Worm (Caenorhabditis elegans) whole organism, young adult: ENCODE data around the gene mtrr-1.

ENCODE experiments used
- B0019.2 ChIP-seq: fragments of 200-800 bp; sonication (Bioruptor generic); conservative IDR thresholded peaks from 2 replicates; pipeline ENCODE4 v1.3.6; 2022; ENCODE audit warnings: missing genetic modification reagents, missing genetic modification characterization, missing compliant biosample characterization
- C17E4.6 ChIP-seq: fragments of 200-800 bp; sonication (Bioruptor generic); IDR thresholded peaks from 2 replicates; pipeline ENCODE4 v1.3.6; 2022; ENCODE audit warnings: missing genetic modification reagents, missing genetic modification characterization, missing compliant biosample characterization
- F49E8.2 ChIP-seq: sonication (generic microtip); optimal IDR thresholded peaks from 3 replicates; lab custom pipeline; 2017; ENCODE audit warnings: missing genetic modification characterization, mild to moderate bottlenecking, missing compliant biosample characterization, antibody characterized with exemption, moderate library complexity; ENCODE audit not compliant: insufficient read depth
- K11D2.4 ChIP-seq: fragments of 200-800 bp; sonication (Bioruptor generic); IDR thresholded peaks from 2 replicates; pipeline ENCODE4 v1.3.6; 2022; ENCODE audit warnings: missing genetic modification reagents, missing genetic modification characterization, missing compliant biosample characterization
- K12H6.12 ChIP-seq: fragments of 200-800 bp; sonication (Bioruptor generic); optimal IDR thresholded peaks from 2 replicates; lab custom pipeline; 2018; ENCODE audit warnings: mild to moderate bottlenecking, missing genetic modification characterization, missing compliant biosample characterization
- T07F8.4 ChIP-seq: sonication (generic microtip); optimal IDR thresholded peaks from 2 replicates; lab custom pipeline; 2016; ENCODE audit warnings: mild to moderate bottlenecking, missing genetic modification characterization, moderate library complexity, missing compliant biosample characterization
- Y56A3A.18 ChIP-seq: fragments of 200-800 bp; sonication (Bioruptor generic); IDR thresholded peaks from 2 replicates; pipeline ENCODE4 v1.3.6; 2022; ENCODE audit warnings: missing genetic modification reagents, missing genetic modification characterization, missing compliant biosample characterization
- Y67H2A.10 ChIP-seq: fragments of 200-800 bp; sonication (Bioruptor generic); conservative IDR thresholded peaks from 2 replicates; pipeline ENCODE4 v1.3.6; 2022; ENCODE audit warnings: missing genetic modification reagents, missing genetic modification characterization, missing compliant biosample characterization
- ZK185.1 ChIP-seq: sonication (generic microtip); optimal IDR thresholded peaks from 2 replicates; lab custom pipeline; 2016; ENCODE audit warnings: mild to moderate bottlenecking, missing genetic modification characterization, missing compliant biosample characterization; ENCODE audit not compliant: poor library complexity, severe bottlenecking
- ama-1 ChIP-seq, 3 experiments: fragments of 150-350 bp in 1 of 3; sonication (generic microtip) in 2 of 3; optimal IDR thresholded peaks; 2 replicates each; lab custom pipeline; 2014 to 2018; ENCODE audit warnings: missing biosample characterization in 2 of 3, missing genetic modification characterization in 2 of 3, missing genetic modification reagents in 2 of 3
- aptf-3 ChIP-seq: fragments of 200-800 bp; sonication (Bioruptor generic); IDR thresholded peaks from 2 replicates; pipeline ENCODE4 v1.3.6; 2022; ENCODE audit warnings: missing genetic modification characterization, missing compliant biosample characterization
- atf-7 ChIP-seq: sonication (generic microtip); optimal IDR thresholded peaks from 2 replicates; lab custom pipeline; 2017; ENCODE audit warnings: mild to moderate bottlenecking, missing genetic modification characterization, missing compliant biosample characterization
- athp-1 ChIP-seq: sonication (generic microtip); optimal IDR thresholded peaks from 2 replicates; lab custom pipeline; 2017; ENCODE audit warnings: mild to moderate bottlenecking, missing genetic modification characterization, missing compliant biosample characterization
- attf-6 ChIP-seq: fragments of 200-800 bp; sonication (Bioruptor generic); IDR thresholded peaks from 2 replicates; pipeline ENCODE4 v1.3.6; 2022; ENCODE audit warnings: missing genetic modification reagents, missing genetic modification characterization, missing compliant biosample characterization
- cebp-1 ChIP-seq, 2 experiments: fragments of 200-800 bp in 1 of 2; sonication (Bioruptor generic) in 1 of 2; sonication (generic microtip) in 1 of 2; IDR thresholded peaks in 1 of 2; optimal IDR thresholded peaks in 1 of 2; 2 replicates each; pipeline versions ENCODE4 v1.3.6 to Lab custom; 2017 to 2022; ENCODE audit warnings: missing compliant biosample characterization in 2 of 2, missing genetic modification characterization in 2 of 2, mild to moderate bottlenecking in 1 of 2, missing genetic modification reagents in 1 of 2, moderate library complexity in 1 of 2
- ceh-58 ChIP-seq: fragments of 200-800 bp; sonication (Bioruptor generic); IDR thresholded peaks from 2 replicates; pipeline ENCODE4 v1.3.6; 2022; ENCODE audit warnings: missing genetic modification characterization, missing compliant biosample characterization
- egl-44 ChIP-seq: fragments of 200-800 bp; sonication (Bioruptor generic); IDR thresholded peaks from 2 replicates; pipeline ENCODE4 v1.3.6; 2022; ENCODE audit warnings: missing genetic modification reagents, missing genetic modification characterization, missing compliant biosample characterization
- ekl-4 ChIP-seq: fragments of 200-800 bp; sonication (Bioruptor generic); IDR thresholded peaks from 2 replicates; pipeline ENCODE4 v1.3.6; 2022; ENCODE audit warnings: missing genetic modification reagents, missing genetic modification characterization, missing compliant biosample characterization
- ets-4 ChIP-seq: fragments of 200-800 bp; sonication (Bioruptor generic); optimal IDR thresholded peaks from 2 replicates; lab custom pipeline; 2018; ENCODE audit warnings: mild to moderate bottlenecking, missing genetic modification characterization, missing compliant biosample characterization
- fkh-3 ChIP-seq: sonication (generic microtip); optimal IDR thresholded peaks from 2 replicates; lab custom pipeline; 2016; ENCODE audit warnings: mild to moderate bottlenecking, missing genetic modification characterization, missing compliant biosample characterization
- hlh-26 ChIP-seq: fragments of 200-800 bp; sonication (Bioruptor generic); conservative IDR thresholded peaks from 2 replicates; pipeline ENCODE4 v1.3.6; 2022; ENCODE audit warnings: missing genetic modification reagents, missing genetic modification characterization, missing compliant biosample characterization
- hmg-1.2 ChIP-seq: fragments of 200-800 bp; sonication (Bioruptor generic); IDR thresholded peaks from 2 replicates; pipeline ENCODE4 v1.3.6; 2022; ENCODE audit warnings: missing genetic modification reagents, missing genetic modification characterization, missing compliant biosample characterization
- lin-26 ChIP-seq: fragments of 200-800 bp; sonication (Bioruptor generic); IDR thresholded peaks from 2 replicates; pipeline ENCODE4 v1.3.6; 2022; ENCODE audit warnings: missing genetic modification reagents, missing genetic modification characterization, missing compliant biosample characterization
- lin-54 ChIP-seq: fragments of 200-800 bp; sonication (Bioruptor generic); optimal IDR thresholded peaks from 2 replicates; lab custom pipeline; 2018; ENCODE audit warnings: mild to moderate bottlenecking, missing genetic modification characterization, missing compliant biosample characterization
- madf-10 ChIP-seq: sonication (generic microtip); optimal IDR thresholded peaks from 2 replicates; lab custom pipeline; 2016; ENCODE audit warnings: mild to moderate bottlenecking, missing genetic modification characterization, missing compliant biosample characterization
- madf-6 ChIP-seq: fragments of 200-800 bp; sonication (Bioruptor generic); IDR thresholded peaks from 2 replicates; pipeline ENCODE4 v1.3.6; 2022; ENCODE audit warnings: missing genetic modification reagents, missing genetic modification characterization, missing compliant biosample characterization
- madf-8 ChIP-seq: fragments of 200-800 bp; sonication (Bioruptor generic); conservative IDR thresholded peaks from 2 replicates; pipeline ENCODE4 v1.3.6; 2022; ENCODE audit warnings: missing genetic modification reagents, missing genetic modification characterization, missing compliant biosample characterization
- mcd-1 ChIP-seq: fragments of 200-800 bp; sonication (Bioruptor generic); IDR thresholded peaks from 2 replicates; pipeline ENCODE4 v1.3.6; 2022; ENCODE audit warnings: missing genetic modification reagents, missing genetic modification characterization, missing compliant biosample characterization
- mel-28 ChIP-seq: sonication (generic microtip); optimal IDR thresholded peaks from 2 replicates; lab custom pipeline; 2016; ENCODE audit warnings: borderline replicate concordance, mild to moderate bottlenecking, missing genetic modification characterization, missing compliant biosample characterization
- nfya-1 ChIP-seq: sonication (generic microtip); optimal IDR thresholded peaks from 2 replicates; lab custom pipeline; 2017; ENCODE audit warnings: antibody characterized with exemption, missing compliant biosample characterization, missing genetic modification characterization, borderline replicate concordance; ENCODE audit not compliant: insufficient read depth
- nfya-2 ChIP-seq: fragments of 200-800 bp; sonication (Bioruptor generic); IDR thresholded peaks from 2 replicates; pipeline ENCODE4 v1.3.6; 2022; ENCODE audit warnings: missing genetic modification reagents, missing genetic modification characterization, missing compliant biosample characterization
- nhr-90 ChIP-seq: sonication (generic microtip); optimal IDR thresholded peaks from 2 replicates; lab custom pipeline; 2016; ENCODE audit warnings: missing genotype, mild to moderate bottlenecking, missing genetic modification characterization, missing compliant biosample characterization
- pbrm-1 ChIP-seq: fragments of 200-800 bp; sonication (Bioruptor generic); IDR thresholded peaks from 2 replicates; pipeline ENCODE4 v1.3.6; 2022; ENCODE audit warnings: missing genetic modification reagents, missing genetic modification characterization, missing compliant biosample characterization
- pha-4 ChIP-seq: fragments of 150-350 bp; sonication (generic microtip); optimal IDR thresholded peaks from 2 replicates; lab custom pipeline; 2014; ENCODE audit warnings: missing biosample characterization, missing genetic modification reagents, missing genetic modification characterization
- snpc-4 ChIP-seq, 5 experiments: fragments of 150-350 bp in 1 of 5; sonication (generic microtip) in 4 of 5; optimal IDR thresholded peaks; 2 replicates each; lab custom pipeline; 2014 to 2018; ENCODE audit warnings: missing genetic modification characterization in 5 of 5, missing biosample characterization in 3 of 5, antibody characterized with exemption in 2 of 5, mild to moderate bottlenecking in 2 of 5, missing compliant biosample characterization in 2 of 5, missing genotype in 2 of 5, moderate library complexity in 2 of 5, missing genetic modification reagents in 1 of 5
- xnd-1 ChIP-seq: sonication (generic microtip); optimal IDR thresholded peaks from 2 replicates; lab custom pipeline; 2016; ENCODE audit warnings: missing genotype, missing genetic modification reagents, missing genetic modification characterization, missing compliant biosample characterization
- zfh-2 ChIP-seq: fragments of 200-800 bp; sonication (Bioruptor generic); conservative IDR thresholded peaks from 2 replicates; pipeline ENCODE4 v1.3.6; 2022; ENCODE audit warnings: missing genetic modification reagents, missing genetic modification characterization, missing compliant biosample characterization
- ztf-18 ChIP-seq: sonication (generic microtip); optimal IDR thresholded peaks from 2 replicates; lab custom pipeline; 2016; ENCODE audit warnings: missing genotype, mild to moderate bottlenecking, missing genetic modification characterization, missing compliant biosample characterization
- ztf-25 ChIP-seq: fragments of 200-800 bp; sonication (Bioruptor generic); IDR thresholded peaks from 2 replicates; pipeline ENCODE4 v1.3.6; 2022; ENCODE audit warnings: missing genetic modification reagents, missing genetic modification characterization, missing compliant biosample characterization

The mtrr-1 gene

ce11 chrII:9289127-9289526 is 3.4 kb downstream of the mtrr-1 start (continued):
- TF ChIP-seq nhr-90 (tag; lab: Kevin White, UChicago) = no peak
- no peak for TF ChIP-seq ets-4 (GFP tag; lab: Kevin White, UChicago)
- peak; percentile 55 for TF ChIP-seq madf-8 (GFP tag; lab: Robert Waterston, UW)
- TF ChIP-seq snpc-4 (GFP tag; optimal IDR thresholded peaks at IDR 0.05; lab: Kevin White, UChicago) = no peak
- TF ChIP-seq snpc-4 (tag; optimal IDR thresholded peaks at IDR 0.05; lab: Kevin White, UChicago) = no peak
- no peak for TF ChIP-seq ceh-58 (GFP tag; lab: Robert Waterston, UW)
- TF ChIP-seq mcd-1 (GFP tag; lab: Robert Waterston, UW) = no peak
- TF ChIP-seq K11D2.4 (GFP tag; lab: Robert Waterston, UW) = no peak
- TF ChIP-seq athp-1 (tag; lab: Kevin White, UChicago) = no peak
- no peak for TF ChIP-seq egl-44 (GFP tag; lab: Robert Waterston, UW)
- TF ChIP-seq mel-28 = no peak
- TF ChIP-seq pbrm-1 = no peak
- TF ChIP-seq attf-6 (GFP tag; lab: Robert Waterston, UW) = no peak
- no peak for TF ChIP-seq B0019.2 (GFP tag; lab: Robert Waterston, UW)
- no peak for TF ChIP-seq K12H6.12
- no peak for TF ChIP-seq Y67H2A.10 (GFP tag; lab: Robert Waterston, UW)
- TF ChIP-seq nfya-1 (tag; lab: Kevin White, UChicago) = no peak
- TF ChIP-seq cebp-1 (GFP tag; IDR thresholded peaks at IDR 0.05; lab: Robert Waterston, UW) = no peak
- no peak for TF ChIP-seq cebp-1 (tag; optimal IDR thresholded peaks at IDR 0.05; lab: Kevin White, UChicago)
- TF ChIP-seq pha-4 = no peak
- no peak for TF ChIP-seq madf-10 (tag; lab: Kevin White, UChicago)
- no peak for TF ChIP-seq hlh-26 (GFP tag; lab: Robert Waterston, UW)
- TF ChIP-seq aptf-3 (GFP tag; lab: Robert Waterston, UW) = no peak
- TF ChIP-seq ztf-25 = no peak
- TF ChIP-seq C17E4.6 = no peak
- no peak for TF ChIP-seq zfh-2 (GFP tag; lab: Robert Waterston, UW)
- peak; percentile 70 for TF ChIP-seq xnd-1 (tag; lab: Kevin White, UChicago)
- no peak for TF ChIP-seq T07F8.4
- TF ChIP-seq ekl-4 = peak; percentile 26; the same call in 1 of the 2 replicates
- TF ChIP-seq fkh-3 (tag; lab: Kevin White, UChicago) = no peak
- no peak for TF ChIP-seq F49E8.2 (tag; lab: Kevin White, UChicago)
- no peak for TF ChIP-seq Y56A3A.18
- TF ChIP-seq lin-26 (GFP tag; lab: Robert Waterston, UW) = no peak
- no peak for TF ChIP-seq ZK185.1
- TF ChIP-seq ama-1 (optimal IDR thresholded peaks at IDR 0.05; lab: Kevin White, UChicago) = no peak
- no peak for TF ChIP-seq ama-1 (GFP tag; optimal IDR thresholded peaks at IDR 0.05; lab: Kevin White, UChicago)
- TF ChIP-seq hmg-1.2 (GFP tag; lab: Robert Waterston, UW) = peak; percentile 23; the same call in 1 of the 2 replicates
- no peak for TF ChIP-seq nfya-2 (GFP tag; lab: Robert Waterston, UW)
- TF ChIP-seq lin-54 (GFP tag; lab: Kevin White, UChicago) = no peak
- TF ChIP-seq ztf-18 (tag; lab: Kevin White, UChicago) = no peak
- TF ChIP-seq madf-6 (GFP tag; lab: Robert Waterston, UW) = peak; percentile 85
- TF ChIP-seq atf-7 (tag; lab: Kevin White, UChicago) = no peak
